Worm (Caenorhabditis elegans): ENCODE measurements around the gene srd-39.

Gene srd-39

ce11 chrX:13269586-13269985 lies 30.8 kb downstream of the srd-39 start, which contains the start of gene cyp-14A2:
Gene cyp-14A2 (minus strand): TSS chrX:13269686.
- TF ChIP-seq nhr-80 (tag; optimal IDR thresholded peaks at IDR 0.05) (peak; percentile 35), attf-3 (GFP tag; conservative IDR thresholded peaks at IDR 0.05) (no peak)

- TF ChIP-seq die-1 (tag; optimal IDR thresholded peaks at IDR 0.05) (no peak), athp-1 (tag; optimal IDR thresholded peaks at IDR 0.05) (no peak), rpc-1 (optimal IDR thresholded peaks at IDR 0.05) (no peak), rpc-1 (tag; optimal IDR thresholded peaks at IDR 0.05) (no peak), attf-6 (GFP tag; IDR thresholded peaks at IDR 0.05) (no peak), ztf-6 (GFP tag; IDR thresholded peaks at IDR 0.05) (no peak), repo-1 (tag; optimal IDR thresholded peaks at IDR 0.05) (no peak), chd-7 (tag; optimal IDR thresholded peaks at IDR 0.05) (no peak), ztf-25 (GFP tag; IDR thresholded peaks at IDR 0.05) (no peak), aptf-2 (GFP tag; conservative IDR thresholded peaks at IDR 0.05) (no peak), nfya-1 (tag; optimal IDR thresholded peaks at IDR 0.05; ENCODE audit: borderline replicate concordance, insufficient read depth) (no peak), rcor-1 (GFP tag; IDR thresholded peaks at IDR 0.05) (no peak), D2030.7 (GFP tag; IDR thresholded peaks at IDR 0.05) (no peak), F57C9.4 (tag; optimal IDR thresholded peaks at IDR 0.05) (no peak), hlh-12 (tag; optimal IDR thresholded peaks at IDR 0.05) (no peak), lsl-1 (GFP tag; optimal IDR thresholded peaks at IDR 0.05) (no peak), F33H1.4 (GFP tag; IDR thresholded peaks at IDR 0.05) (no peak), efl-1 (GFP tag; optimal IDR thresholded peaks at IDR 0.05) (no peak)
These were observed 33.2 kb downstream of the srd-39 start, which contains the start of gene cyp-14A1 for ce11 chrX:13267230-13267629. Gene cyp-14A1 (minus strand): TSS chrX:13267355.

ce11 chrX:13264550-13264949 lies 35.9 kb downstream of the srd-39 start:
- TF ChIP-seq bed-2 (GFP tag; IDR thresholded peaks at IDR 0.05) (peak; percentile 35; the same call in 1 of the 2 replicates), B0019.2 (GFP tag; conservative IDR thresholded peaks at IDR 0.05) (no peak), snpc-4 (GFP tag; optimal IDR thresholded peaks at IDR 0.05) (no peak), snpc-4 (tag; optimal IDR thresholded peaks at IDR 0.05) (peak in 3 of 4 experiments; percentile 49 to 71 (median 71)), B0336.3 (GFP tag; IDR thresholded peaks at IDR 0.05) (no peak), unc-62 (GFP tag; optimal IDR thresholded peaks at IDR 0.05) (no peak), C06A6.2 (GFP tag; conservative IDR thresholded peaks at IDR 0.05) (no peak), ceh-58 (GFP tag; IDR thresholded peaks at IDR 0.05) (no peak), nfya-1 (tag; optimal IDR thresholded peaks at IDR 0.05; ENCODE audit: borderline replicate concordance, insufficient read depth) (no peak), rpc-1 (optimal IDR thresholded peaks at IDR 0.05) (peak; percentile 95), rpc-1 (tag; optimal IDR thresholded peaks at IDR 0.05) (peak; percentile 93), D2030.7 (GFP tag; IDR thresholded peaks at IDR 0.05) (peak; percentile 54), sptf-2 (GFP tag; optimal IDR thresholded peaks at IDR 0.05) (no peak), ekl-4 (GFP tag; IDR thresholded peaks at IDR 0.05) (peak; percentile 82), F55B11.4 (tag; optimal IDR thresholded peaks at IDR 0.05; ENCODE audit: borderline replicate concordance, insufficient read depth) (no peak), ztf-6 (GFP tag; IDR thresholded peaks at IDR 0.05) (no peak), mxl-1 (tag; optimal IDR thresholded peaks at IDR 0.05) (peak; percentile 78), gei-17 (GFP tag; optimal IDR thresholded peaks at IDR 0.05) (peak; percentile 60), nhr-27 (tag; optimal IDR thresholded peaks at IDR 0.05) (no peak), snpc-1.1 (tag; optimal IDR thresholded peaks at IDR 0.05; ENCODE audit: insufficient read depth) (no peak), zim-3 (tag; optimal IDR thresholded peaks at IDR 0.05) (peak; percentile 65), lsl-1 (GFP tag; optimal IDR thresholded peaks at IDR 0.05) (no peak), ztf-28 (GFP tag; IDR thresholded peaks at IDR 0.05) (peak; percentile 78; the same call in 1 of the 2 replicates), F22D6.2 (tag; optimal IDR thresholded peaks at IDR 0.05) (peak; percentile 33), hlh-12 (tag; optimal IDR thresholded peaks at IDR 0.05) (peak; percentile 41), ama-1 (optimal IDR thresholded peaks at IDR 0.05) (no peak), ama-1 (GFP tag; optimal IDR thresholded peaks at IDR 0.05) (no peak), fkh-3 (tag; optimal IDR thresholded peaks at IDR 0.05) (peak; percentile 62), ceh-40 (GFP tag; IDR thresholded peaks at IDR 0.05) (peak; percentile 66; the same call in 1 of the 2 replicates), cebp-2 (GFP tag; IDR thresholded peaks at IDR 0.05) (peak; percentile 88; the same call in 1 of the 2 replicates), ceh-27 (GFP tag; optimal IDR thresholded peaks at IDR 0.05) (peak; percentile 45), Y95B8A.8 (GFP tag; IDR thresholded peaks at IDR 0.05) (0 out of 2 replicates have a peak, but pooled peaks have one; percentile 9), mes-4 (tag; optimal IDR thresholded peaks at IDR 0.05) (peak; percentile 67), akir-1 (GFP tag; optimal IDR thresholded peaks at IDR 0.05) (no peak)
